Worm (Caenorhabditis elegans): ENCODE data around the gene sru-8.

sru-8 gene

ce11 chrV:9805161-9805560 lies 38.5 kb upstream of the sru-8 start, which contains the start of gene sru-37:
TSS of gene sru-37 (plus strand) at chrV:9805461.
- TF ChIP-seq tra-4 (tag; optimal IDR thresholded peaks at IDR 0.05) (no peak), pes-1 (GFP tag; IDR thresholded peaks at IDR 0.05) (no peak), hmbx-1 (tag; optimal IDR thresholded peaks at IDR 0.05) (no peak), hnd-1 (tag; optimal IDR thresholded peaks at IDR 0.05) (no peak), ceh-36 (tag; optimal IDR thresholded peaks at IDR 0.05) (no peak), sea-1 (GFP tag; conservative IDR thresholded peaks at IDR 0.05) (no peak), ama-1 (optimal IDR thresholded peaks at IDR 0.05) (no peak), flt-1 (GFP tag; IDR thresholded peaks at IDR 0.05) (no peak)

- TF ChIP-seq sea-1 (GFP tag; conservative IDR thresholded peaks at IDR 0.05) (no peak), ceh-36 (tag; optimal IDR thresholded peaks at IDR 0.05) (no peak), ets-7 (tag; optimal IDR thresholded peaks at IDR 0.05) (no peak), tbx-11 (GFP tag; IDR thresholded peaks at IDR 0.05) (no peak), tbx-37 (GFP tag; conservative IDR thresholded peaks at IDR 0.05) (no peak), tra-4 (tag; optimal IDR thresholded peaks at IDR 0.05) (no peak), pes-1 (GFP tag; IDR thresholded peaks at IDR 0.05) (no peak), hnd-1 (tag; optimal IDR thresholded peaks at IDR 0.05) (no peak), ceh-13 (GFP tag; optimal IDR thresholded peaks at IDR 0.05) (no peak)
Measured at ce11 chrV:9811154-9811553, 32.5 kb upstream of the sru-8 start, which contains the start of gene sru-29. TSS of gene sru-29 (plus strand) at chrV:9811454.

- TF ChIP-seq hmg-4 (GFP tag; optimal IDR thresholded peaks at IDR 0.05), result no peak
- TF ChIP-seq ama-1 (optimal IDR thresholded peaks at IDR 0.05), result no peak
- no peak for TF ChIP-seq hmbx-1 (tag; optimal IDR thresholded peaks at IDR 0.05)
- no peak for TF ChIP-seq F13C5.2 (tag; optimal IDR thresholded peaks at IDR 0.05)
- TF ChIP-seq ceh-36 (tag; optimal IDR thresholded peaks at IDR 0.05), result no peak
- TF ChIP-seq flt-1 (GFP tag; IDR thresholded peaks at IDR 0.05), result no peak
- no peak for TF ChIP-seq ceh-13 (GFP tag; optimal IDR thresholded peaks at IDR 0.05)
- no peak for TF ChIP-seq B0310.2 (tag; optimal IDR thresholded peaks at IDR 0.05)
- no peak for TF ChIP-seq scrt-1 (GFP tag; IDR thresholded peaks at IDR 0.05)
- no peak for TF ChIP-seq ets-7 (tag; optimal IDR thresholded peaks at IDR 0.05)
- TF ChIP-seq pes-1 (GFP tag; IDR thresholded peaks at IDR 0.05), result no peak
- no peak for TF ChIP-seq tbx-11 (GFP tag; IDR thresholded peaks at IDR 0.05)
- TF ChIP-seq hnd-1 (tag; optimal IDR thresholded peaks at IDR 0.05), result no peak
Measured at ce11 chrV:9812216-9812615, 31.4 kb upstream of the sru-8 start.

- TF ChIP-seq aly-1 (tag; optimal IDR thresholded peaks at IDR 0.05) (no peak), pes-1 (GFP tag; IDR thresholded peaks at IDR 0.05) (no peak), B0310.2 (tag; optimal IDR thresholded peaks at IDR 0.05) (no peak), tra-4 (tag; optimal IDR thresholded peaks at IDR 0.05) (no peak), scrt-1 (GFP tag; IDR thresholded peaks at IDR 0.05) (no peak), ama-1 (optimal IDR thresholded peaks at IDR 0.05) (no peak), tbx-11 (GFP tag; IDR thresholded peaks at IDR 0.05) (no peak), F13C5.2 (tag; optimal IDR thresholded peaks at IDR 0.05) (no peak)
Measured at ce11 chrV:9813527-9813926, 30.1 kb upstream of the sru-8 start, which contains the start of gene sru-30. TSS of gene sru-30 (plus strand) at chrV:9813827.

- TF ChIP-seq tbx-37 (GFP tag; conservative IDR thresholded peaks at IDR 0.05) (no peak), ceh-36 (tag; optimal IDR thresholded peaks at IDR 0.05) (no peak), aly-1 (tag; optimal IDR thresholded peaks at IDR 0.05) (no peak), tbx-11 (GFP tag; IDR thresholded peaks at IDR 0.05) (no peak), pes-1 (GFP tag; IDR thresholded peaks at IDR 0.05) (no peak), hmg-4 (GFP tag; optimal IDR thresholded peaks at IDR 0.05) (no peak), sea-1 (GFP tag; conservative IDR thresholded peaks at IDR 0.05) (no peak)
Measured at ce11 chrV:9816390-9816789, 27.3 kb upstream of the sru-8 start, which contains the start of gene sru-31. TSS of gene sru-31 (plus strand) at chrV:9816690.

- TF ChIP-seq scrt-1 (GFP tag; IDR thresholded peaks at IDR 0.05) (no peak), tbx-37 (GFP tag; conservative IDR thresholded peaks at IDR 0.05) (no peak), tra-4 (tag; optimal IDR thresholded peaks at IDR 0.05) (no peak), ama-1 (optimal IDR thresholded peaks at IDR 0.05) (no peak), flt-1 (GFP tag; IDR thresholded peaks at IDR 0.05) (no peak), ceh-36 (tag; optimal IDR thresholded peaks at IDR 0.05) (no peak), B0310.2 (tag; optimal IDR thresholded peaks at IDR 0.05) (no peak), pes-1 (GFP tag; IDR thresholded peaks at IDR 0.05) (no peak), aly-1 (tag; optimal IDR thresholded peaks at IDR 0.05) (no peak), hmbx-1 (tag; optimal IDR thresholded peaks at IDR 0.05) (no peak), hnd-1 (tag; optimal IDR thresholded peaks at IDR 0.05) (no peak), hmg-4 (GFP tag; optimal IDR thresholded peaks at IDR 0.05) (no peak), ets-7 (tag; optimal IDR thresholded peaks at IDR 0.05) (no peak), tbx-11 (GFP tag; IDR thresholded peaks at IDR 0.05) (no peak), F13C5.2 (tag; optimal IDR thresholded peaks at IDR 0.05) (no peak), ceh-13 (GFP tag; optimal IDR thresholded peaks at IDR 0.05) (no peak), sea-1 (GFP tag; conservative IDR thresholded peaks at IDR 0.05) (no peak)
Measured at ce11 chrV:9821724-9822123, 21.9 kb upstream of the sru-8 start, which contains the start of gene str-193. TSS of gene str-193 (minus strand) at chrV:9821824.

- no peak for TF ChIP-seq pes-1 (GFP tag; IDR thresholded peaks at IDR 0.05)
- TF ChIP-seq tbx-37 (GFP tag; conservative IDR thresholded peaks at IDR 0.05), result no peak
- TF ChIP-seq hmbx-1 (tag; optimal IDR thresholded peaks at IDR 0.05), result no peak
- no peak for TF ChIP-seq scrt-1 (GFP tag; IDR thresholded peaks at IDR 0.05)
- TF ChIP-seq aly-1 (tag; optimal IDR thresholded peaks at IDR 0.05), result no peak
- TF ChIP-seq ceh-36 (tag; optimal IDR thresholded peaks at IDR 0.05), result no peak
- TF ChIP-seq tra-4 (tag; optimal IDR thresholded peaks at IDR 0.05), result no peak
- TF ChIP-seq flt-1 (GFP tag; IDR thresholded peaks at IDR 0.05), result no peak
- no peak for TF ChIP-seq hmg-4 (GFP tag; optimal IDR thresholded peaks at IDR 0.05)
- TF ChIP-seq sea-1 (GFP tag; conservative IDR thresholded peaks at IDR 0.05), result no peak
- no peak for TF ChIP-seq tbx-11 (GFP tag; IDR thresholded peaks at IDR 0.05)
- no peak for TF ChIP-seq ceh-13 (GFP tag; optimal IDR thresholded peaks at IDR 0.05)
Measured at ce11 chrV:9824149-9824548, 19.5 kb upstream of the sru-8 start, which contains the start of gene str-2. TSS of gene str-2 (minus strand) at chrV:9824249.

ce11 chrV:9833900-9834299 lies 9.8 kb upstream of the sru-8 start, which contains the start of gene sru-40:
TSS of gene sru-40 (minus strand) at chrV:9834000.
- TF ChIP-seq sea-1 (GFP tag; conservative IDR thresholded peaks at IDR 0.05) (no peak), aly-1 (tag; optimal IDR thresholded peaks at IDR 0.05) (no peak), tra-4 (tag; optimal IDR thresholded peaks at IDR 0.05) (no peak), pes-1 (GFP tag; IDR thresholded peaks at IDR 0.05) (no peak), ceh-36 (tag; optimal IDR thresholded peaks at IDR 0.05) (no peak), ceh-13 (GFP tag; optimal IDR thresholded peaks at IDR 0.05) (no peak), tbx-11 (GFP tag; IDR thresholded peaks at IDR 0.05) (no peak), ama-1 (optimal IDR thresholded peaks at IDR 0.05) (no peak), tbx-37 (GFP tag; conservative IDR thresholded peaks at IDR 0.05) (no peak)

All from whole organism, early embryonic.